Fruit fly (Drosophila melanogaster) whole organism, wandering third instar larva: ENCODE measurements around the gene CG32260.

ENCODE experiments used
- Abd-B ChIP-seq: fragments of >200 bp; optimal IDR thresholded peaks from 2 replicates; lab custom pipeline; 2017; ENCODE audit warnings: missing biosample characterization, missing genetic modification characterization
- CG9705 ChIP-seq: fragments of 200-800 bp; sonication (Bioruptor generic); optimal IDR thresholded peaks from 2 replicates; lab custom pipeline; 2018; ENCODE audit warnings: missing biosample characterization, mild to moderate bottlenecking, missing genetic modification characterization
- CrebA ChIP-seq: fragments of 200-800 bp; sonication (Bioruptor generic); optimal IDR thresholded peaks from 2 replicates; lab custom pipeline; 2016; ENCODE audit warnings: missing biosample characterization, mild to moderate bottlenecking, missing genetic modification characterization, borderline replicate concordance
- Dfd ChIP-seq: fragments of >200 bp; optimal IDR thresholded peaks from 2 replicates; lab custom pipeline; 2017; ENCODE audit warnings: missing biosample characterization, missing genetic modification characterization
- Dif ChIP-seq: fragments of 200-275, 200-300 bp; sonication (Bioruptor generic); optimal IDR thresholded peaks from 2 replicates; lab custom pipeline; 2018; ENCODE audit warnings: missing biosample characterization, missing genetic modification characterization; ENCODE audit not compliant: partially characterized antibody
- GATAd ChIP-seq: sonication (Bioruptor generic); optimal IDR thresholded peaks from 2 replicates; lab custom pipeline; 2016; ENCODE audit warnings: missing biosample characterization, missing genetic modification characterization
- HLH106 ChIP-seq: fragments of 200-800 bp; optimal IDR thresholded peaks from 3 replicates; lab custom pipeline; 2019; ENCODE audit warnings: missing biosample characterization, mild to moderate bottlenecking, missing genetic modification characterization, moderate library complexity
- Hnf4 ChIP-seq: fragments of 200-800 bp; sonication (Bioruptor generic); optimal IDR thresholded peaks from 2 replicates; lab custom pipeline; 2016; ENCODE audit warnings: missing biosample characterization, mild to moderate bottlenecking, missing genetic modification characterization
- Hr78 ChIP-seq: fragments of >200 bp; optimal IDR thresholded peaks from 2 replicates; lab custom pipeline; 2017; ENCODE audit warnings: missing biosample characterization, missing genetic modification characterization
- Hr83 ChIP-seq: fragments of 200-300 bp; sonication (Bioruptor generic); optimal IDR thresholded peaks from 2 replicates; lab custom pipeline; 2016; ENCODE audit warnings: missing biosample characterization, mild to moderate bottlenecking, missing genetic modification characterization, moderate library complexity; ENCODE audit not compliant: poor library complexity, severe bottlenecking
- Jra ChIP-seq: sonication (Bioruptor generic); optimal IDR thresholded peaks from 2 replicates; lab custom pipeline; 2016; ENCODE audit warnings: missing biosample characterization, missing genetic modification characterization
- Mio ChIP-seq: sonication (Bioruptor generic); optimal IDR thresholded peaks from 2 replicates; lab custom pipeline; 2016; ENCODE audit warnings: missing biosample characterization, missing genetic modification characterization
- Myc ChIP-seq: fragments of >200 bp; optimal IDR thresholded peaks from 2 replicates; lab custom pipeline; 2017
- N ChIP-seq: fragments of >200 bp; optimal IDR thresholded peaks from 2 replicates; lab custom pipeline; 2018; ENCODE audit warnings: missing biosample characterization, missing external identifiers, missing genetic modification characterization
- OdsH ChIP-seq: fragments of 200-800 bp; sonication (Bioruptor generic); optimal IDR thresholded peaks from 2 replicates; lab custom pipeline; 2016; ENCODE audit warnings: missing biosample characterization, mild to moderate bottlenecking, missing genetic modification characterization
- Rel ChIP-seq, 2 experiments: fragments of 200-800 bp; sonication (Bioruptor generic) in 1 of 2; optimal IDR thresholded peaks; 2 replicates in 1 of 2; 3 replicates in 1 of 2; lab custom pipeline; 2016 to 2019; ENCODE audit warnings: mild to moderate bottlenecking in 2 of 2, missing biosample characterization in 2 of 2, missing genetic modification characterization in 2 of 2, moderate library complexity in 1 of 2
- Sp1 ChIP-seq: fragments of 200-800 bp; sonication (Bioruptor generic); optimal IDR thresholded peaks from 3 replicates; lab custom pipeline; 2019; ENCODE audit warnings: missing biosample characterization, mild to moderate bottlenecking, missing genetic modification characterization, moderate library complexity
- Vsx2 ChIP-seq: fragments of 200-300, 225-300 bp; sonication (Bioruptor generic); optimal IDR thresholded peaks from 2 replicates; lab custom pipeline; 2018; ENCODE audit warnings: missing biosample characterization, missing genetic modification characterization; ENCODE audit not compliant: partially characterized antibody
- br ChIP-seq: fragments of 200-800 bp; sonication (Bioruptor generic); optimal IDR thresholded peaks from 2 replicates; lab custom pipeline; 2016; ENCODE audit warnings: missing biosample characterization, missing genetic modification characterization
- dmrt93B ChIP-seq: fragments of 200-800 bp; sonication (Bioruptor generic); optimal IDR thresholded peaks from 2 replicates; lab custom pipeline; 2018; ENCODE audit warnings: missing biosample characterization, mild to moderate bottlenecking, missing genetic modification characterization
- dsf ChIP-seq: sonication (Bioruptor generic); optimal IDR thresholded peaks from 2 replicates; lab custom pipeline; 2016; ENCODE audit warnings: missing biosample characterization, missing genetic modification characterization, borderline replicate concordance
- ey ChIP-seq: fragments of 200-800 bp; sonication (Bioruptor generic); optimal IDR thresholded peaks from 2 replicates; lab custom pipeline; 2016; ENCODE audit warnings: missing biosample characterization, missing genetic modification characterization
- h ChIP-seq: fragments of 200-800 bp; sonication (Bioruptor generic); optimal IDR thresholded peaks from 3 replicates; lab custom pipeline; 2016; ENCODE audit warnings: missing biosample characterization, mild to moderate bottlenecking, missing genetic modification characterization
- jim ChIP-seq: fragments of 175-275, 200-325 bp; sonication (Bioruptor generic); optimal IDR thresholded peaks from 2 replicates; lab custom pipeline; 2016; ENCODE audit warnings: missing biosample characterization, mild to moderate bottlenecking, missing genetic modification characterization
- lola ChIP-seq: fragments of >200 bp; optimal IDR thresholded peaks from 2 replicates; lab custom pipeline; 2017; ENCODE audit warnings: missing biosample characterization, missing genetic modification characterization
- pan ChIP-seq: fragments of >200 bp; optimal IDR thresholded peaks from 2 replicates; lab custom pipeline; 2017
- psq ChIP-seq: fragments of 200-800 bp; sonication (Bioruptor generic); optimal IDR thresholded peaks from 3 replicates; lab custom pipeline; 2017; ENCODE audit warnings: missing biosample characterization, mild to moderate bottlenecking, missing genetic modification characterization, moderate library complexity
- rgr ChIP-seq: fragments of 200-800 bp; sonication (Bioruptor generic); optimal IDR thresholded peaks from 3 replicates; lab custom pipeline; 2016; ENCODE audit warnings: missing biosample characterization, mild to moderate bottlenecking, missing genetic modification characterization
- sage ChIP-seq: fragments of 200-800 bp; sonication (Bioruptor generic); optimal IDR thresholded peaks from 2 replicates; lab custom pipeline; 2016; ENCODE audit warnings: missing biosample characterization, mild to moderate bottlenecking, missing genetic modification characterization
- tai ChIP-seq: sonication (Bioruptor generic); optimal IDR thresholded peaks from 2 replicates; lab custom pipeline; 2016; ENCODE audit warnings: missing biosample characterization, missing genetic modification characterization
- usp ChIP-seq: fragments of >200 bp; optimal IDR thresholded peaks from 2 replicates; lab custom pipeline; 2017; ENCODE audit warnings: missing biosample characterization, missing genetic modification characterization
- woc ChIP-seq: sonication (Bioruptor generic); optimal IDR thresholded peaks from 2 replicates; lab custom pipeline; 2016; ENCODE audit warnings: missing biosample characterization, mild to moderate bottlenecking, missing genetic modification characterization

The CG32260 gene

dm6 chr3L:4142064-4142463, at the start of gene CG32260:
Gene CG32260, plus strand, starts transcription at chr3L:4142364.
- TF ChIP-seq Mio (GFP tag; lab: Kevin White, UChicago), result no peak
- no peak for TF ChIP-seq h (GFP tag; lab: Kevin White, UChicago)
- no peak for TF ChIP-seq Hnf4 (GFP tag; lab: Kevin White, UChicago)
- no peak for TF ChIP-seq CG9705 (GFP tag; lab: Kevin White, UChicago)
- no peak for TF ChIP-seq jim (GFP tag; lab: Kevin White, UChicago)
- no peak for TF ChIP-seq HLH106
- no peak for TF ChIP-seq Dfd (GFP tag; lab: Kevin White, UChicago)
- TF ChIP-seq lola (GFP tag; lab: Kevin White, UChicago), result no peak
- no peak for TF ChIP-seq woc
- TF ChIP-seq psq (GFP tag; lab: Kevin White, UChicago), result no peak
- TF ChIP-seq CrebA (GFP tag; lab: Kevin White, UChicago), result no peak
- TF ChIP-seq br (GFP tag; lab: Kevin White, UChicago), result no peak
- TF ChIP-seq, all 38 proteins: peak for 0

dm6 chr3L:4092705-4093257, 49.4 kb upstream of the CG32260 start, which contains the start of gene CG14990:
Gene CG14990, plus strand, starts transcription at chr3L:4093207.
- TF ChIP-seq N (GFP tag; lab: Kevin White, UChicago) (peak; percentile 87), Myc (lab: Kevin White, UChicago) (peak; percentile 95), jim (GFP tag; lab: Kevin White, UChicago) (no peak)

- TF ChIP-seq dmrt93B (no peak), OdsH (GFP tag; lab: Kevin White, UChicago) (no peak), Dif (GFP tag; lab: Kevin White, UChicago) (no peak), N (GFP tag; lab: Kevin White, UChicago) (no peak), jim (GFP tag; lab: Kevin White, UChicago) (no peak), psq (GFP tag; lab: Kevin White, UChicago) (no peak), HLH106 (no peak), Hr78 (GFP tag; lab: Kevin White, UChicago) (no peak), dsf (no peak), ey (GFP tag; lab: Kevin White, UChicago) (no peak), Sp1 (GFP tag; lab: Kevin White, UChicago) (no peak), Dfd (GFP tag; lab: Kevin White, UChicago) (no peak), h (GFP tag; lab: Kevin White, UChicago) (no peak), Rel (GFP tag; optimal IDR thresholded peaks at IDR 0.05; lab: Kevin White, UChicago) (no peak), Rel (tag; optimal IDR thresholded peaks at IDR 0.05; lab: Kevin White, UChicago) (no peak), Jra (GFP tag; lab: Kevin White, UChicago) (no peak)
- TF ChIP-seq, all 38 proteins: peak for 0
Measured at dm6 chr3L:4096546-4096945, 45.6 kb upstream of the CG32260 start.

dm6 chr3L:4099194-4099593, 43.0 kb upstream of the CG32260 start:
- TF ChIP-seq Hnf4 (GFP tag; lab: Kevin White, UChicago), result no peak
- no peak for TF ChIP-seq rgr
- TF ChIP-seq psq (GFP tag; lab: Kevin White, UChicago), result no peak
- TF ChIP-seq usp (GFP tag; lab: Kevin White, UChicago), result no peak
- TF ChIP-seq Jra (GFP tag; lab: Kevin White, UChicago), result no peak
- no peak for TF ChIP-seq CG9705 (GFP tag; lab: Kevin White, UChicago)
- TF ChIP-seq GATAd (GFP tag; lab: Kevin White, UChicago), result no peak
- TF ChIP-seq Dfd (GFP tag; lab: Kevin White, UChicago), result no peak
- TF ChIP-seq Rel (GFP tag; optimal IDR thresholded peaks at IDR 0.05; lab: Kevin White, UChicago), result no peak
- no peak for TF ChIP-seq Rel (tag; optimal IDR thresholded peaks at IDR 0.05; lab: Kevin White, UChicago)
- TF ChIP-seq h (GFP tag; lab: Kevin White, UChicago), result no peak
- TF ChIP-seq Hr83 (GFP tag; lab: Kevin White, UChicago), result no peak
- TF ChIP-seq jim (GFP tag; lab: Kevin White, UChicago), result no peak
- TF ChIP-seq Sp1 (GFP tag; lab: Kevin White, UChicago), result no peak
- no peak for TF ChIP-seq tai
- no peak for TF ChIP-seq Dif (GFP tag; lab: Kevin White, UChicago)
- TF ChIP-seq HLH106, result no peak

DNA sequence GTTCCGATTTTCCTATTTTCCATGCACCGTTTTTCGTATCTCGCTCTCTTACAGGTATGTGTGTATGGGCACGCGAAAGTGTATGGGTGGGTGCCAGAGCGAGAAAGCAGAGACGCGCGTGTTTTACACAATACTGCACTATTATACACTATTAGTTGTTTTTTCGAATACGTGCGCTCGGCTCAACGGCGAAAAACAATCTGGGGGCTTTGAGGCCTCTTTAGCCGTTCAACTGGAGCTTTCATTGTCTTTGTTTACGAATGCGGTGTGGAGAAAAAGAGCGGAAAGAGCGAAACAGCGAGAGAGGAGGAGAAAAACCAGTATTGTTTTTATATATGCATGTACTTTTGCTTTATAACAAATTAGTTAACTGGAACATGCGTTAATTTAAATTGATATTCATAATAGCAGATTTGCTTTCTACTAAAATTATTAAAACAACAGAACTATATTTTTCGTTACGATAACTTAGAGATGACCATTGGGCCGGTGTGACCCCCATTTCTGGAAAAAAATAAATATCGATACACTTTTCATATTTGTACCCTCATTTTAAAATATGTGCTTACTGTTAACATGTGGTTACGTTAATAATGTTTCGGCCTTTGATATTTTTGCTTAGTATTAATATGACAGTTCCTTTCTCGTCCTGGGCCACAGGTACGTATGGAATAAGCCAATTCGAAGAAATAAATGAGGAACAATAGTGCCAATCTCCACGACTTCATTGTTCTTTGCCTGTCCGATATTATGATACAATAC, 39.5 kb upstream of the CG32260 start, which contains the start of gene CG14995:
Gene CG14995 (minus strand): TSS at position 761 of the 762 bp plus-strand sequence.
- TF ChIP-seq Jra (GFP tag; lab: Kevin White, UChicago), result no peak
- no peak for TF ChIP-seq woc
- no peak for TF ChIP-seq pan (lab: Kevin White, UChicago)
- peak; percentile 40 for TF ChIP-seq sage (GFP tag; lab: Kevin White, UChicago)
- TF ChIP-seq Myc (lab: Kevin White, UChicago), result no peak
- TF ChIP-seq N (GFP tag; lab: Kevin White, UChicago), result no peak
- TF ChIP-seq Dif (GFP tag; lab: Kevin White, UChicago), result peak; percentile 21
- no peak for TF ChIP-seq OdsH (GFP tag; lab: Kevin White, UChicago)
- no peak for TF ChIP-seq Dfd (GFP tag; lab: Kevin White, UChicago)
- TF ChIP-seq usp (GFP tag; lab: Kevin White, UChicago), result no peak
- no peak for TF ChIP-seq rgr
- no peak for TF ChIP-seq Vsx2 (GFP tag; lab: Kevin White, UChicago)
- TF ChIP-seq Hr83 (GFP tag; lab: Kevin White, UChicago), result no peak
- no peak for TF ChIP-seq ey (GFP tag; lab: Kevin White, UChicago)
- peak; percentile 88 for TF ChIP-seq psq (GFP tag; lab: Kevin White, UChicago)
- no peak for TF ChIP-seq tai
- TF ChIP-seq Sp1 (GFP tag; lab: Kevin White, UChicago), result peak; percentile 31
- no peak for TF ChIP-seq CG9705 (GFP tag; lab: Kevin White, UChicago)
- no peak for TF ChIP-seq GATAd (GFP tag; lab: Kevin White, UChicago)
- TF ChIP-seq Hr78 (GFP tag; lab: Kevin White, UChicago), result no peak
- TF ChIP-seq dsf, result no peak
- no peak for TF ChIP-seq lola (GFP tag; lab: Kevin White, UChicago)
- no peak for TF ChIP-seq Abd-B (GFP tag; lab: Kevin White, UChicago)
- no peak for TF ChIP-seq CrebA (GFP tag; lab: Kevin White, UChicago)
- no peak for TF ChIP-seq dmrt93B
- TF ChIP-seq Mio (GFP tag; lab: Kevin White, UChicago), result no peak
- peak; percentile 17 for TF ChIP-seq Hnf4 (GFP tag; lab: Kevin White, UChicago)
